Fruit fly (Drosophila melanogaster) Kc167 (cell line): ENCODE results near the gene Naa30B.

Experiments
- Myc ChIP-seq: fragments of >200 bp; optimal IDR thresholded peaks from 2 replicates; lab custom pipeline; 2017; ENCODE audit warnings: missing external identifiers
- Sin3A ChIP-seq: fragments of >200 bp; optimal IDR thresholded peaks from 2 replicates; lab custom pipeline; 2018; ENCODE audit warnings: missing external identifiers
- h ChIP-seq: fragments of >200 bp; optimal IDR thresholded peaks from 3 replicates; lab custom pipeline; 2018; ENCODE audit warnings: missing external identifiers
- insv ChIP-seq: fragments of >200 bp; optimal IDR thresholded peaks from 3 replicates; lab custom pipeline; 2018; ENCODE audit warnings: missing external identifiers
- psq ChIP-seq: fragments of >200 bp; optimal IDR thresholded peaks from 2 replicates; lab custom pipeline; 2017; ENCODE audit warnings: missing external identifiers
- ttk ChIP-seq: sonication (Bioruptor generic); optimal IDR thresholded peaks from 2 replicates; lab custom pipeline; 2017; ENCODE audit warnings: missing external identifiers

Gene Naa30B

dm6 chr3L:1471960-1472359 is at the start of gene Naa30B:
Naa30B (minus strand) TSS chr3L:1472060.
- TF ChIP-seq insv (lab: Kevin White, UChicago): no peak
- TF ChIP-seq psq (lab: Kevin White, UChicago): no peak
- TF ChIP-seq Sin3A (lab: Kevin White, UChicago): no peak
- TF ChIP-seq ttk (lab: Kevin White, UChicago): no peak
- TF ChIP-seq Myc (lab: Kevin White, UChicago): no peak
- TF ChIP-seq h (lab: Kevin White, UChicago): no peak

dm6 chr3L:1518715-1519603 is 47.1 kb upstream of the Naa30B start:
- no peak for TF ChIP-seq h (lab: Kevin White, UChicago)
- TF ChIP-seq insv (lab: Kevin White, UChicago): no peak

- TF ChIP-seq Myc (lab: Kevin White, UChicago): no peak
- no peak for TF ChIP-seq ttk (lab: Kevin White, UChicago)
- no peak for TF ChIP-seq insv (lab: Kevin White, UChicago)
- TF ChIP-seq psq (lab: Kevin White, UChicago): no peak
- TF ChIP-seq Sin3A (lab: Kevin White, UChicago): no peak
- TF ChIP-seq h (lab: Kevin White, UChicago): no peak
Observed at dm6 chr3L:1517274-1518047, 45.6 kb upstream of the Naa30B start.

dm6 chr3L:1516631-1517273 is 44.9 kb upstream of the Naa30B start, which contains the start of gene cue:
cue (minus strand) TSS chr3L:1517271.
- no peak for TF ChIP-seq Sin3A (lab: Kevin White, UChicago)
- TF ChIP-seq h (lab: Kevin White, UChicago): no peak
- TF ChIP-seq ttk (lab: Kevin White, UChicago): no peak
- no peak for TF ChIP-seq insv (lab: Kevin White, UChicago)
- TF ChIP-seq Myc (lab: Kevin White, UChicago): no peak
- no peak for TF ChIP-seq psq (lab: Kevin White, UChicago)

- no peak for TF ChIP-seq Sin3A (lab: Kevin White, UChicago)
- TF ChIP-seq h (lab: Kevin White, UChicago): no peak
- no peak for TF ChIP-seq insv (lab: Kevin White, UChicago)
- TF ChIP-seq ttk (lab: Kevin White, UChicago): no peak
- TF ChIP-seq psq (lab: Kevin White, UChicago): no peak
- no peak for TF ChIP-seq Myc (lab: Kevin White, UChicago)
Observed at dm6 chr3L:1515820-1516540, 44.1 kb upstream of the Naa30B start.

- TF ChIP-seq psq (lab: Kevin White, UChicago) (no peak), Myc (lab: Kevin White, UChicago) (no peak), ttk (lab: Kevin White, UChicago) (no peak), h (lab: Kevin White, UChicago) (no peak), Sin3A (lab: Kevin White, UChicago) (no peak), insv (lab: Kevin White, UChicago) (no peak)
Observed at dm6 chr3L:1502086-1502893, 30.4 kb upstream of the Naa30B start, which contains the start of the genes hfp and Psa. hfp (minus strand) TSS chr3L:1502590. Psa (plus strand) TSS chr3L:1502843.

- TF ChIP-seq Sin3A (lab: Kevin White, UChicago) (no peak), insv (lab: Kevin White, UChicago) (no peak), ttk (lab: Kevin White, UChicago) (no peak), psq (lab: Kevin White, UChicago) (no peak), Myc (lab: Kevin White, UChicago) (no peak), h (lab: Kevin White, UChicago) (no peak)
Observed at dm6 chr3L:1496408-1496807, 24.5 kb upstream of the Naa30B start, which contains the start of gene CG12084. CG12084 (minus strand) TSS chr3L:1496643.

- TF ChIP-seq Myc (lab: Kevin White, UChicago): no peak
- no peak for TF ChIP-seq Sin3A (lab: Kevin White, UChicago)
- no peak for TF ChIP-seq insv (lab: Kevin White, UChicago)
- no peak for TF ChIP-seq ttk (lab: Kevin White, UChicago)
- TF ChIP-seq psq (lab: Kevin White, UChicago): no peak
- TF ChIP-seq h (lab: Kevin White, UChicago): no peak
Observed at dm6 chr3L:1495803-1496202, 23.9 kb upstream of the Naa30B start.

dm6 chr3L:1489523-1489922 is 17.7 kb upstream of the Naa30B start, which contains the start of gene stet:
stet (minus strand) TSS chr3L:1489547.
- TF ChIP-seq insv (lab: Kevin White, UChicago): no peak
- no peak for TF ChIP-seq Myc (lab: Kevin White, UChicago)
- no peak for TF ChIP-seq psq (lab: Kevin White, UChicago)
- no peak for TF ChIP-seq h (lab: Kevin White, UChicago)
- TF ChIP-seq ttk (lab: Kevin White, UChicago): no peak
- TF ChIP-seq Sin3A (lab: Kevin White, UChicago): no peak
